Worm (Caenorhabditis elegans) whole organism, early embryonic: ENCODE measurements around the gene mrpl-53.

Experiments
- B0310.2 ChIP-seq: sonication (generic microtip); optimal IDR thresholded peaks from 2 replicates; lab custom pipeline; 2016; ENCODE audit warnings: mild to moderate bottlenecking, missing genetic modification characterization, missing compliant biosample characterization
- F13C5.2 ChIP-seq: sonication (generic microtip); optimal IDR thresholded peaks from 2 replicates; lab custom pipeline; 2017; ENCODE audit warnings: mild to moderate bottlenecking, missing genetic modification characterization, inconsistent platforms, missing compliant biosample characterization
- aly-1 ChIP-seq: sonication (generic microtip); optimal IDR thresholded peaks from 2 replicates; lab custom pipeline; 2016; ENCODE audit warnings: missing genetic modification characterization, missing compliant biosample characterization
- ama-1 ChIP-seq: fragments of 150-350 bp; optimal IDR thresholded peaks from 2 replicates; lab custom pipeline; 2014
- ceh-13 ChIP-seq: fragments of 200-800 bp; sonication (Bioruptor generic); optimal IDR thresholded peaks from 2 replicates; lab custom pipeline; 2018; ENCODE audit warnings: mild to moderate bottlenecking, missing genetic modification characterization, missing compliant biosample characterization
- ceh-36 ChIP-seq: sonication (generic microtip); optimal IDR thresholded peaks from 2 replicates; lab custom pipeline; 2016; ENCODE audit warnings: missing genetic modification characterization, inconsistent platforms, missing compliant biosample characterization
- flt-1 ChIP-seq: fragments of 200-800 bp; sonication (Bioruptor generic); IDR thresholded peaks from 2 replicates; pipeline ENCODE4 v1.3.6; 2022; ENCODE audit warnings: missing genetic modification characterization, missing compliant biosample characterization
- hmbx-1 ChIP-seq: sonication (generic microtip); optimal IDR thresholded peaks from 2 replicates; lab custom pipeline; 2016; ENCODE audit warnings: mild to moderate bottlenecking, missing genetic modification characterization, missing compliant biosample characterization
- hmg-4 ChIP-seq: fragments of 200-800 bp; sonication (Bioruptor generic); optimal IDR thresholded peaks from 2 replicates; lab custom pipeline; 2018; ENCODE audit warnings: mild to moderate bottlenecking, missing genetic modification characterization, missing compliant biosample characterization
- hnd-1 ChIP-seq: sonication (generic microtip); optimal IDR thresholded peaks from 2 replicates; lab custom pipeline; 2016; ENCODE audit warnings: missing genetic modification characterization, missing compliant biosample characterization
- pes-1 ChIP-seq: fragments of 200-800 bp; sonication (Bioruptor generic); IDR thresholded peaks from 2 replicates; pipeline ENCODE4 v1.3.6; 2022; ENCODE audit warnings: missing genetic modification reagents, missing genetic modification characterization, missing compliant biosample characterization
- scrt-1 ChIP-seq: fragments of 200-800 bp; sonication (Bioruptor generic); IDR thresholded peaks from 2 replicates; pipeline ENCODE4 v1.3.6; 2022; ENCODE audit warnings: missing genetic modification characterization, missing compliant biosample characterization
- tbx-11 ChIP-seq: fragments of 200-800 bp; sonication (Bioruptor generic); IDR thresholded peaks from 2 replicates; pipeline ENCODE4 v1.3.6; 2022; ENCODE audit warnings: missing genetic modification characterization, missing compliant biosample characterization
- tra-4 ChIP-seq: sonication (generic microtip); optimal IDR thresholded peaks from 2 replicates; lab custom pipeline; 2017; ENCODE audit warnings: missing genetic modification characterization, missing compliant biosample characterization

ce11 chrII:9617039-9617901, 19.8 kb downstream of the mrpl-53 start, which contains the start of gene hal-3:
- TF ChIP-seq hnd-1 (tag; lab: Kevin White, UChicago) (no peak), F13C5.2 (tag; lab: Kevin White, UChicago) (no peak), pes-1 (no peak), B0310.2 (tag; lab: Kevin White, UChicago) (no peak), ama-1 (lab: Kevin White, UChicago) (no peak), flt-1 (no peak), ceh-13 (no peak), aly-1 (no peak), scrt-1 (no peak), hmbx-1 (tag; lab: Kevin White, UChicago) (no peak), tra-4 (tag; lab: Kevin White, UChicago) (no peak), tbx-11 (GFP tag; lab: Robert Waterston, UW) (no peak), hmg-4 (GFP tag; lab: Kevin White, UChicago) (no peak), ceh-36 (tag; lab: Kevin White, UChicago) (no peak)
